Fruit fly (Drosophila melanogaster): Measurements from ENCODE around the gene Ran.

Gene Ran

DNA sequence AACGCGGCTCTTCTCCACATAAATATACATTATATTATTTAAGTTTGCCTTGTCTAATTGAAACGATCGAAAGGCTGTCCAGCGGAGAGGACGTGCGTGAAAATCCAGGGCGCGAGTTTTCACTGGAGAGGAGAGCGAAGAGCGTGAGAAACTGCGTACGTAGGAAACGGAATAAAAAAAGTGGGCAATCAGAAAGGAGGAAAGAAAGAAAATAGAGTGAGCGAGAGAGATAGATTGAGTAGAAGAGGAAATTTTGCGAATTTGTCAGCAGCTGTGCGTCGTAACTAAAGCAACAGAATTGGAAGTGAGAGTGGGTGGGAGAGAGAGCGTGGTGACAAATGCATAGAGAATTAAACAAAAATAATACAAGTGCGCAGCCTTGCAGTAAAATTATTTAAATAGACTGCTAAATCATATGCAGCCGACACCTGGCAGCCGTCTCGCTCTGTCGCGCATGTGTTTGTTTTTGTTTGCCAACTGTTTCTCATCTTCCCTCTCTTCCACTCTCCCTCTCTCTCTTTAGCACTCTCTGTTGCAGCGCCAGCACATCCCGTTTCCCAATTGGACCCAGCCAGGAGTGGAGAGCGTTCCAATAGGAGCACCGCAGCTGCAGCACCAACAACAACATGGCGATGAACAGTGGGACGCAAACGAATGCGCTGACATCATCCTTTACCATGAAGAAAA lies 6.1 kb upstream of the Ran start (continued):
- TF ChIP-seq CG30020 (tag; optimal IDR thresholded peaks at IDR 0.05) (no peak), kah (GFP tag; optimal IDR thresholded peaks at IDR 0.05) (peak; percentile 9), tll (GFP tag; optimal IDR thresholded peaks at IDR 0.05) (peak in 1 of 2 experiments; percentile 71), CG8944 (GFP tag; optimal IDR thresholded peaks at IDR 0.05) (no peak), Jarid2 (GFP tag; optimal IDR thresholded peaks at IDR 0.05) (peak; percentile 44), CG6854 (GFP tag; optimal IDR thresholded peaks at IDR 0.05) (no peak), MESR4 (GFP tag; optimal IDR thresholded peaks at IDR 0.05) (peak; percentile 55), Nf-YA (GFP tag; IDR thresholded peaks at IDR 0.05) (no peak), crol (GFP tag; IDR thresholded peaks at IDR 0.05) (peak; percentile 27; the same call in 1 of the 2 replicates), sim (GFP tag; IDR thresholded peaks at IDR 0.05) (no peak), CG17385 (GFP tag; optimal IDR thresholded peaks at IDR 0.05) (peak; percentile 70), Nf-YB (GFP tag; optimal IDR thresholded peaks at IDR 0.05) (peak; percentile 67), D (optimal IDR thresholded peaks at IDR 0.05) (peak; percentile 14), D (GFP tag; optimal IDR thresholded peaks at IDR 0.05) (no peak), cg (GFP tag; optimal IDR thresholded peaks at IDR 0.05) (peak; percentile 25), nom (GFP tag; optimal IDR thresholded peaks at IDR 0.05) (peak; percentile 22), insv (GFP tag; optimal IDR thresholded peaks at IDR 0.05) (peak; percentile 93 to 97)

dm6 chrX:11153826-11154510 lies 5.5 kb upstream of the Ran start, which contains the start of the genes rtv and Dlic:
TSS of gene rtv (minus strand) at chrX:11153990.
TSS of gene Dlic (plus strand) at chrX:11154421.
- no peak for TF ChIP-seq hb (GFP tag; IDR thresholded peaks at IDR 0.05; ENCODE audit: partially characterized antibody)
- TF ChIP-seq BEAF-32 (GFP tag; optimal IDR thresholded peaks at IDR 0.05), result peak; percentile 76
- no peak for TF ChIP-seq CG12236 (GFP tag; optimal IDR thresholded peaks at IDR 0.05)
- TF ChIP-seq Camta (GFP tag; optimal IDR thresholded peaks at IDR 0.05), result peak; percentile 14
- peak; percentile 90 for TF ChIP-seq Lhr (GFP tag; optimal IDR thresholded peaks at IDR 0.05)
- TF ChIP-seq Doc3 (GFP tag; IDR thresholded peaks at IDR 0.05; ENCODE audit: partially characterized antibody), result peak; percentile 75
- no peak for TF ChIP-seq danr (GFP tag; IDR thresholded peaks at IDR 0.05)
- peak; percentile 44; the same call in 1 of the 2 replicates for TF ChIP-seq Rfx (GFP tag; IDR thresholded peaks at IDR 0.05)
- TF ChIP-seq CG15514 (GFP tag; optimal IDR thresholded peaks at IDR 0.05), result peak; percentile 48
- peak; percentile 60 for TF ChIP-seq Dref (GFP tag; IDR thresholded peaks at IDR 0.05)
- no peak for TF ChIP-seq CG6854 (GFP tag; optimal IDR thresholded peaks at IDR 0.05)
- no peak for TF ChIP-seq ranshi (GFP tag; IDR thresholded peaks at IDR 0.05)
- no peak for TF ChIP-seq CrebB (tag; optimal IDR thresholded peaks at IDR 0.05)
- TF ChIP-seq Gug (GFP tag; IDR thresholded peaks at IDR 0.05), result 0 out of 4 replicates have a peak, but pooled peaks have one; percentile 13
- TF ChIP-seq bbx (GFP tag; IDR thresholded peaks at IDR 0.05; ENCODE audit: partially characterized antibody), result peak; percentile 57; the same call in 1 of the 2 replicates
- TF ChIP-seq CG9817 (tag; optimal IDR thresholded peaks at IDR 0.05), result peak; percentile 21
- TF ChIP-seq vvl (GFP tag; IDR thresholded peaks at IDR 0.05), result peak; percentile 15; the same call in 1 of the 2 replicates
- TF ChIP-seq CG14860 (GFP tag; IDR thresholded peaks at IDR 0.05; ENCODE audit: partially characterized antibody), result peak; percentile 57; the same call in 2 of the 3 replicates
- TF ChIP-seq tx (GFP tag; optimal IDR thresholded peaks at IDR 0.05), result peak; percentile 0
- peak; percentile 98 for TF ChIP-seq CTCF (GFP tag; optimal IDR thresholded peaks at IDR 0.05)
- TF ChIP-seq Hr51 (GFP tag; optimal IDR thresholded peaks at IDR 0.05), result no peak
- peak; percentile 74 for TF ChIP-seq knrl (GFP tag; IDR thresholded peaks at IDR 0.05; ENCODE audit: partially characterized antibody)
- no peak for TF ChIP-seq ken (GFP tag; IDR thresholded peaks at IDR 0.05)
- TF ChIP-seq Sin3A (optimal IDR thresholded peaks at IDR 0.05), result peak; percentile 68
- TF ChIP-seq CG10321 (GFP tag; IDR thresholded peaks at IDR 0.05), result no peak
- peak; percentile 21 for TF ChIP-seq HmgD (GFP tag; optimal IDR thresholded peaks at IDR 0.05)
- TF ChIP-seq trem (tag; optimal IDR thresholded peaks at IDR 0.05), result peak; percentile 46
- peak; percentile 24 for TF ChIP-seq lilli (GFP tag; optimal IDR thresholded peaks at IDR 0.05)
- no peak for TF ChIP-seq Hr39 (optimal IDR thresholded peaks at IDR 0.05)
- TF ChIP-seq CG3065 (GFP tag; optimal IDR thresholded peaks at IDR 0.05), result no peak
- 0 out of 3 replicates have a peak, but pooled peaks have one; percentile 47 for TF ChIP-seq Opbp (GFP tag; IDR thresholded peaks at IDR 0.05; ENCODE audit: partially characterized antibody)
- TF ChIP-seq Kr (GFP tag; optimal IDR thresholded peaks at IDR 0.05), result no peak

All from whole organism, embryonic.